Fruit fly (Drosophila melanogaster) whole organism, embryonic: ENCODE data around the gene CG18662.

Experiments
- Atf3 ChIP-seq: fragments of 200-800 bp; sonication (Bioruptor generic); optimal IDR thresholded peaks from 3 replicates; lab custom pipeline; 2016; ENCODE audit warnings: missing biosample characterization, missing genetic modification characterization
- Awh ChIP-seq: fragments of 200-800 bp; sonication (Bioruptor generic); IDR thresholded peaks from 2 replicates; pipeline ENCODE4, ENCODE4 v1.3.6; 2022; ENCODE audit warnings: missing biosample characterization, missing genetic modification characterization
- CG10209 ChIP-seq: fragments of 200-800 bp; sonication (Bioruptor generic); optimal IDR thresholded peaks from 3 replicates; lab custom pipeline; 2017; ENCODE audit warnings: missing biosample characterization, mild to moderate bottlenecking, missing genetic modification characterization, missing genetic modification reagents
- CG10959 ChIP-seq: fragments of 200-800 bp; sonication (Bioruptor generic); IDR thresholded peaks from 2 replicates; pipeline ENCODE4 v1.3.6; 2022; ENCODE audit warnings: missing biosample characterization, missing genetic modification characterization
- CG14441 ChIP-seq: fragments of 200-800 bp; sonication (Bioruptor generic); IDR thresholded peaks from 2 replicates; pipeline ENCODE4 v1.3.6; 2022; ENCODE audit warnings: missing biosample characterization, missing genetic modification characterization
- CG1529 ChIP-seq: fragments of 200-800 bp; sonication (Bioruptor generic); optimal IDR thresholded peaks from 3 replicates; lab custom pipeline; 2018; ENCODE audit warnings: missing biosample characterization, missing genetic modification characterization
- CG15479 ChIP-seq: fragments of 200-800 bp; sonication (Bioruptor generic); optimal IDR thresholded peaks from 3 replicates; lab custom pipeline; 2019; ENCODE audit warnings: missing biosample characterization, mild to moderate bottlenecking, missing genetic modification characterization, moderate library complexity
- CG15514 ChIP-seq: fragments of 200-800 bp; sonication (Bioruptor generic); optimal IDR thresholded peaks from 3 replicates; lab custom pipeline; 2017; ENCODE audit warnings: missing biosample characterization, missing genetic modification characterization, mild to moderate bottlenecking, moderate library complexity, missing genetic modification reagents
- CG1602 ChIP-seq: fragments of 200-800 bp; sonication (Bioruptor generic); optimal IDR thresholded peaks from 3 replicates; lab custom pipeline; 2016; ENCODE audit warnings: missing biosample characterization, missing genetic modification characterization
- CG1603 ChIP-seq: fragments of 200-800 bp; sonication (Bioruptor generic); optimal IDR thresholded peaks from 2 replicates; lab custom pipeline; 2019; ENCODE audit warnings: missing biosample characterization, mild to moderate bottlenecking, missing genetic modification characterization, moderate library complexity
- CG1647 ChIP-seq: fragments of 200-800 bp; sonication (Bioruptor generic); optimal IDR thresholded peaks from 3 replicates; lab custom pipeline; 2016; ENCODE audit warnings: missing biosample characterization, missing genetic modification characterization
- CG17328 ChIP-seq: fragments of 200-800 bp; sonication (Bioruptor generic); IDR thresholded peaks from 2 replicates; pipeline ENCODE4 v1.3.6; 2022; ENCODE audit warnings: missing biosample characterization, missing genetic modification characterization
- CG3065 ChIP-seq: fragments of 200-800 bp; sonication (Bioruptor generic); optimal IDR thresholded peaks from 2 replicates; lab custom pipeline; 2016; ENCODE audit warnings: missing biosample characterization, missing genetic modification characterization
- CG3163 ChIP-seq: fragments of 200-800 bp; sonication (Bioruptor generic); optimal IDR thresholded peaks from 3 replicates; lab custom pipeline; 2016; ENCODE audit warnings: missing biosample characterization, missing genetic modification characterization
- CG32772 ChIP-seq: fragments of 200-800 bp; sonication (Bioruptor generic); IDR thresholded peaks from 2 replicates; pipeline ENCODE4 v1.3.6; 2022; ENCODE audit warnings: missing biosample characterization, missing genetic modification characterization
- CG34224 ChIP-seq: fragments of 200-800 bp; sonication (Bioruptor generic); IDR thresholded peaks from 3 replicates; pipeline ENCODE4 v1.3.6; 2022; ENCODE audit warnings: missing biosample characterization, missing genetic modification characterization; ENCODE audit not compliant: partially characterized antibody
- CG4328 ChIP-seq: fragments of 200-800 bp; sonication (Bioruptor generic); optimal IDR thresholded peaks from 3 replicates; lab custom pipeline; 2017; ENCODE audit warnings: missing biosample characterization, missing genetic modification reagents, missing genetic modification characterization
- CG5245 ChIP-seq: fragments of 200-800 bp; sonication (Bioruptor generic); optimal IDR thresholded peaks from 3 replicates; lab custom pipeline; 2016; ENCODE audit warnings: missing biosample characterization, missing genetic modification characterization
- CG6689 ChIP-seq: fragments of 200-800 bp; sonication (Bioruptor generic); IDR thresholded peaks from 2 replicates; pipeline ENCODE4 v1.3.6; 2022; ENCODE audit warnings: missing biosample characterization, missing genetic modification characterization
- CG7372 ChIP-seq: fragments of 200-800 bp; sonication (Bioruptor generic); IDR thresholded peaks from 2 replicates; pipeline ENCODE4 v1.3.6; 2022; ENCODE audit warnings: missing biosample characterization, missing genetic modification characterization
- CG8388 ChIP-seq: fragments of 200-800 bp; sonication (Bioruptor generic); optimal IDR thresholded peaks from 2 replicates; lab custom pipeline; 2019; ENCODE audit warnings: missing biosample characterization, mild to moderate bottlenecking, missing genetic modification characterization, moderate library complexity
- CG8765 ChIP-seq: fragments of 200-800 bp; sonication (Bioruptor generic); IDR thresholded peaks from 2 replicates; pipeline ENCODE4 v1.3.6; 2022; ENCODE audit warnings: missing biosample characterization, missing genetic modification characterization
- CG9215 ChIP-seq: fragments of 200-800 bp; sonication (Bioruptor generic); IDR thresholded peaks from 2 replicates; pipeline ENCODE4 v1.3.6; 2022; ENCODE audit warnings: missing biosample characterization, missing genetic modification characterization
- D19B ChIP-seq: fragments of 200-800 bp; sonication (Bioruptor generic); optimal IDR thresholded peaks from 2 replicates; lab custom pipeline; 2017; ENCODE audit warnings: missing biosample characterization, mild to moderate bottlenecking, missing genetic modification characterization
- HLHmδ ChIP-seq: fragments of 200-800 bp; sonication (Bioruptor generic); optimal IDR thresholded peaks from 2 replicates; lab custom pipeline; 2018; ENCODE audit warnings: missing biosample characterization, mild to moderate bottlenecking, missing genetic modification characterization, moderate library complexity
- MTF-1 ChIP-seq: fragments of 200-800 bp; sonication (Bioruptor generic); optimal IDR thresholded peaks from 2 replicates; lab custom pipeline; 2018; ENCODE audit warnings: missing biosample characterization, mild to moderate bottlenecking, missing genetic modification characterization, borderline replicate concordance
- Nf-YC ChIP-seq: fragments of 200-800 bp; optimal IDR thresholded peaks from 3 replicates; lab custom pipeline; 2019; ENCODE audit warnings: missing biosample characterization, mild to moderate bottlenecking, missing genetic modification characterization, moderate library complexity
- Opbp ChIP-seq: fragments of 200-800 bp; sonication (Bioruptor generic); IDR thresholded peaks from 3 replicates; pipeline ENCODE4 v1.3.6; 2022; ENCODE audit warnings: missing biosample characterization, missing genetic modification characterization; ENCODE audit not compliant: partially characterized antibody
- Optix ChIP-seq: fragments of 200-800 bp; sonication (Bioruptor generic); IDR thresholded peaks from 3 replicates; pipeline ENCODE4 v1.3.6; 2022; ENCODE audit warnings: missing biosample characterization, missing genetic modification characterization
- abd-A ChIP-seq: fragments of 200-800 bp; sonication (Bioruptor generic); optimal IDR thresholded peaks from 3 replicates; lab custom pipeline; 2019; ENCODE audit warnings: missing biosample characterization, mild to moderate bottlenecking, missing genetic modification characterization, moderate library complexity
- cas ChIP-seq: fragments of 200-800 bp; sonication (Bioruptor generic); IDR thresholded peaks from 2 replicates; pipeline ENCODE4 v1.3.6; 2022; ENCODE audit warnings: missing biosample characterization, missing genetic modification characterization
- cwo ChIP-seq: fragments of 200-800 bp; sonication (Bioruptor generic); optimal IDR thresholded peaks from 3 replicates; lab custom pipeline; 2017; ENCODE audit warnings: missing biosample characterization, missing genetic modification characterization, mild to moderate bottlenecking, moderate library complexity, missing genetic modification reagents
- da ChIP-seq: fragments of 200-800 bp; sonication (Bioruptor generic); optimal IDR thresholded peaks from 2 replicates; lab custom pipeline; 2016; ENCODE audit warnings: missing biosample characterization, missing genetic modification characterization
- fd96Cb ChIP-seq: fragments of 200-800 bp; sonication (Bioruptor generic); optimal IDR thresholded peaks from 2 replicates; lab custom pipeline; 2018; ENCODE audit warnings: missing biosample characterization, mild to moderate bottlenecking, missing genetic modification characterization, moderate library complexity
- ftz-f1 ChIP-seq: fragments of 200-800 bp; sonication (Bioruptor generic); optimal IDR thresholded peaks from 2 replicates; lab custom pipeline; 2016; ENCODE audit warnings: missing biosample characterization, missing genetic modification characterization
- gem ChIP-seq: fragments of 200-800 bp; sonication (Bioruptor generic); optimal IDR thresholded peaks from 2 replicates; lab custom pipeline; 2019; ENCODE audit warnings: missing biosample characterization, mild to moderate bottlenecking, missing genetic modification characterization, moderate library complexity
- jigr1 ChIP-seq: fragments of 200-800 bp; sonication (Bioruptor generic); IDR thresholded peaks from 3 replicates; pipeline ENCODE4 v1.3.6; 2022; ENCODE audit warnings: missing biosample characterization, missing genetic modification characterization
- jing ChIP-seq: fragments of 200-800 bp; sonication (Bioruptor generic); optimal IDR thresholded peaks from 2 replicates; lab custom pipeline; 2018; ENCODE audit warnings: missing biosample characterization, mild to moderate bottlenecking, missing genetic modification characterization
- lbe ChIP-seq: fragments of 200-800 bp; sonication (Bioruptor generic); optimal IDR thresholded peaks from 2 replicates; lab custom pipeline; 2016; ENCODE audit warnings: missing biosample characterization, mild to moderate bottlenecking, missing genetic modification characterization
- nom ChIP-seq: fragments of 200-800 bp; sonication (Bioruptor generic); optimal IDR thresholded peaks from 2 replicates; lab custom pipeline; 2017; ENCODE audit warnings: missing biosample characterization, missing genetic modification characterization, mild to moderate bottlenecking, moderate library complexity, missing genetic modification reagents
- oc ChIP-seq: fragments of 200-800 bp; sonication (Bioruptor generic); optimal IDR thresholded peaks from 2 replicates; lab custom pipeline; 2018; ENCODE audit warnings: missing biosample characterization, mild to moderate bottlenecking, missing genetic modification characterization, moderate library complexity
- org-1 ChIP-seq: fragments of 200-800 bp; sonication (Bioruptor generic); optimal IDR thresholded peaks from 2 replicates; lab custom pipeline; 2017; ENCODE audit warnings: missing biosample characterization, missing genetic modification characterization
- p53 ChIP-seq: fragments of 200-800 bp; sonication (Bioruptor generic); optimal IDR thresholded peaks from 2 replicates; lab custom pipeline; 2016; ENCODE audit warnings: missing biosample characterization, missing genetic modification characterization
- pan ChIP-seq, 4 experiments: fragments of >200 bp in 3 of 4; fragments of 200-800 bp in 1 of 4; sonication (Bioruptor generic) in 1 of 4; optimal IDR thresholded peaks in 3 of 4; IDR thresholded peaks in 1 of 4; 2 replicates each; pipeline versions ENCODE4 v1.3.6 to Lab custom; 2017 to 2022; ENCODE audit warnings: missing biosample characterization in 2 of 4, missing genetic modification characterization in 2 of 4, mixed read lengths in 1 of 4
- slp2 ChIP-seq: fragments of 200-800 bp; sonication (Bioruptor generic); optimal IDR thresholded peaks from 2 replicates; lab custom pipeline; 2016; ENCODE audit warnings: missing biosample characterization, missing genetic modification characterization
- toy ChIP-seq: fragments of 200-800 bp; sonication (Bioruptor generic); IDR thresholded peaks from 2 replicates; pipeline ENCODE4 v1.3.6; 2022; ENCODE audit warnings: missing biosample characterization, missing genetic modification characterization
- trh ChIP-seq: fragments of 200-800 bp; sonication (Bioruptor generic); optimal IDR thresholded peaks from 2 replicates; lab custom pipeline; 2016; ENCODE audit warnings: missing biosample characterization, missing genetic modification characterization
- vfl ChIP-seq: fragments of 200-800 bp; sonication (Bioruptor generic); optimal IDR thresholded peaks from 2 replicates; lab custom pipeline; 2016; ENCODE audit warnings: missing biosample characterization, missing genetic modification characterization
- zen2 ChIP-seq: fragments of 200-800 bp; sonication (Bioruptor generic); IDR thresholded peaks from 3 replicates; pipeline ENCODE4 v1.3.6; 2022; ENCODE audit warnings: missing biosample characterization, missing genetic modification characterization; ENCODE audit not compliant: partially characterized antibody
- zfh1 ChIP-seq: fragments of 200-800 bp; sonication (Bioruptor generic); IDR thresholded peaks from 3 replicates; pipeline ENCODE4 v1.3.6; 2022; ENCODE audit warnings: missing biosample characterization, missing genetic modification characterization

The CG18662 gene

dm6 chr2L:8937003-8937402, 43.5 kb upstream of the CG18662 start, which contains the start of gene Tsp29Fb (continued):
- no peak for TF ChIP-seq vfl
- TF ChIP-seq CG10959 (GFP tag; lab: Robert Waterston, UW) = no peak
- no peak for TF ChIP-seq MTF-1
- TF ChIP-seq oc (tag; lab: Kevin White, UChicago) = peak; percentile 38
- peak; percentile 49 for TF ChIP-seq CG1602 (GFP tag; lab: Kevin White, UChicago)
- TF ChIP-seq Atf3 (GFP tag; lab: Kevin White, UChicago) = no peak
- TF ChIP-seq toy (GFP tag; lab: Robert Waterston, UW) = no peak
- no peak for TF ChIP-seq pan (optimal IDR thresholded peaks at IDR 0.05; lab: Kevin White, UChicago)
- TF ChIP-seq pan (GFP tag; optimal IDR thresholded peaks at IDR 0.05 in 1 of 2, IDR thresholded peaks at IDR 0.05 in 1 of 2) = peak in 1 of 2 experiments; percentile 66
- peak; percentile 62 for TF ChIP-seq CG15514 (GFP tag; lab: Kevin White, UChicago)
- TF ChIP-seq gem (tag; lab: Kevin White, UChicago) = peak; percentile 88
- no peak for TF ChIP-seq CG17328 (GFP tag; lab: Robert Waterston, UW)
- TF ChIP-seq CG3065 (GFP tag; lab: Kevin White, UChicago) = no peak
- peak; percentile 83 for TF ChIP-seq CG10209 (GFP tag; lab: Kevin White, UChicago)
- TF ChIP-seq CG6689 (GFP tag; lab: Robert Waterston, UW) = peak; percentile 60
- peak; percentile 38 for TF ChIP-seq CG5245 (GFP tag; lab: Kevin White, UChicago)
- TF ChIP-seq nom (GFP tag; lab: Kevin White, UChicago) = no peak
- TF ChIP-seq slp2 (GFP tag; lab: Kevin White, UChicago) = peak; percentile 45
- no peak for TF ChIP-seq zfh1 (GFP tag; lab: Robert Waterston, UW)
- peak; percentile 57 for TF ChIP-seq D19B (GFP tag; lab: Kevin White, UChicago)
- no peak for TF ChIP-seq p53 (GFP tag; lab: Kevin White, UChicago)
- TF ChIP-seq cas (GFP tag; lab: Robert Waterston, UW) = 0 out of 2 replicates have a peak, but pooled peaks have one; percentile 34
- TF ChIP-seq Nf-YC (tag; lab: Kevin White, UChicago) = peak; percentile 75
- TF ChIP-seq CG15479 (GFP tag; lab: Kevin White, UChicago) = no peak
- peak; percentile 71 for TF ChIP-seq org-1 (GFP tag; lab: Kevin White, UChicago)
- TF ChIP-seq CG1529 (GFP tag; lab: Kevin White, UChicago) = peak; percentile 39
- peak; percentile 65 for TF ChIP-seq CG14441 (GFP tag; lab: Robert Waterston, UW)
- TF ChIP-seq CG4328 (GFP tag; lab: Kevin White, UChicago) = peak; percentile 65
- no peak for TF ChIP-seq da (GFP tag; lab: Kevin White, UChicago)
- no peak for TF ChIP-seq Opbp (GFP tag; lab: Robert Waterston, UW)
- TF ChIP-seq CG8765 (GFP tag; lab: Robert Waterston, UW) = no peak
- TF ChIP-seq ftz-f1 (GFP tag; lab: Kevin White, UChicago) = peak; percentile 69
- TF ChIP-seq trh (GFP tag; lab: Kevin White, UChicago) = peak; percentile 53
- TF ChIP-seq abd-A (tag; lab: Kevin White, UChicago) = no peak
- peak; percentile 67; the same call in 1 of the 2 replicates for TF ChIP-seq Awh
- TF ChIP-seq Optix (GFP tag; lab: Robert Waterston, UW) = no peak
- TF ChIP-seq fd96Cb = peak; percentile 75
- TF ChIP-seq CG8388 (GFP tag; lab: Kevin White, UChicago) = peak; percentile 65
- TF ChIP-seq CG3163 (GFP tag; lab: Kevin White, UChicago) = no peak
- TF ChIP-seq CG34224 = no peak
- peak; percentile 34 for TF ChIP-seq jing (GFP tag; lab: Kevin White, UChicago)
- TF ChIP-seq CG9215 (GFP tag; lab: Robert Waterston, UW) = peak; percentile 71
- peak; percentile 9 for TF ChIP-seq CG1647 (GFP tag; lab: Kevin White, UChicago)
- TF ChIP-seq lbe (GFP tag; lab: Kevin White, UChicago) = peak; percentile 40
- peak; percentile 60 for TF ChIP-seq CG32772 (GFP tag; lab: Robert Waterston, UW)
- peak; percentile 84 for TF ChIP-seq cwo (GFP tag; lab: Kevin White, UChicago)
- peak; percentile 36 for TF ChIP-seq CG1603 (tag; lab: Kevin White, UChicago)
- peak; percentile 66; the same call in 1 of the 2 replicates for TF ChIP-seq CG7372
- TF ChIP-seq jigr1 (GFP tag; lab: Robert Waterston, UW) = 0 out of 3 replicates have a peak, but pooled peaks have one; percentile 11
- TF ChIP-seq zen2 (GFP tag; lab: Robert Waterston, UW) = no peak
- no peak for TF ChIP-seq HLHmδ (GFP tag; lab: Kevin White, UChicago)
